Fruit fly (Drosophila melanogaster): ENCODE measurements around the gene eIF5B.

Gene eIF5B

dm6 chr3L:3449680-3450079 is 11.1 kb downstream of the eIF5B start (continued):
- TF ChIP-seq CG2875 (GFP tag; optimal IDR thresholded peaks at IDR 0.05), result peak; percentile 32
- TF ChIP-seq CG14050 (GFP tag; IDR thresholded peaks at IDR 0.05), result 0 out of 3 replicates have a peak, but pooled peaks have one; percentile 16
- TF ChIP-seq CG4854 (GFP tag; optimal IDR thresholded peaks at IDR 0.05), result no peak
- TF ChIP-seq CG17385 (GFP tag; optimal IDR thresholded peaks at IDR 0.05), result peak; percentile 27
- TF ChIP-seq lola (GFP tag; optimal IDR thresholded peaks at IDR 0.05), result peak in 1 of 3 experiments; percentile 29
- no peak for TF ChIP-seq peb (GFP tag; IDR thresholded peaks at IDR 0.05)
- no peak for TF ChIP-seq jigr1 (GFP tag; IDR thresholded peaks at IDR 0.05)
- peak; percentile 16 for TF ChIP-seq CG9609 (GFP tag; optimal IDR thresholded peaks at IDR 0.05)
- peak; percentile 41 for TF ChIP-seq Hmr (GFP tag; optimal IDR thresholded peaks at IDR 0.05)
- TF ChIP-seq CG15011 (GFP tag; optimal IDR thresholded peaks at IDR 0.05), result no peak
- TF ChIP-seq nmo (GFP tag; optimal IDR thresholded peaks at IDR 0.05), result peak; percentile 37
- no peak for TF ChIP-seq H2.0 (GFP tag; IDR thresholded peaks at IDR 0.05)
- no peak for TF ChIP-seq vvl (GFP tag; IDR thresholded peaks at IDR 0.05)
- TF ChIP-seq prd (optimal IDR thresholded peaks at IDR 0.05), result no peak
- TF ChIP-seq prd (GFP tag; IDR thresholded peaks at IDR 0.05), result 0 out of 3 replicates have a peak, but pooled peaks have one; percentile 25
- peak; percentile 3 for TF ChIP-seq CG8944 (GFP tag; optimal IDR thresholded peaks at IDR 0.05)
- peak; percentile 27 for TF ChIP-seq CG10209 (GFP tag; optimal IDR thresholded peaks at IDR 0.05)
- 0 out of 2 replicates have a peak, but pooled peaks have one; percentile 31 for TF ChIP-seq Oaz (GFP tag; IDR thresholded peaks at IDR 0.05)
- peak; percentile 31; the same call in 1 of the 2 replicates for TF ChIP-seq Poxn (GFP tag; IDR thresholded peaks at IDR 0.05)
- TF ChIP-seq Sox102F (GFP tag; optimal IDR thresholded peaks at IDR 0.05), result peak; percentile 53
- TF ChIP-seq crc (GFP tag; optimal IDR thresholded peaks at IDR 0.05), result no peak
- TF ChIP-seq Eip74EF (GFP tag; optimal IDR thresholded peaks at IDR 0.05), result no peak
- TF ChIP-seq Rx (GFP tag; IDR thresholded peaks at IDR 0.05), result no peak
- peak; percentile 41 for TF ChIP-seq CG12391 (tag; optimal IDR thresholded peaks at IDR 0.05)
- TF ChIP-seq eyg (GFP tag; optimal IDR thresholded peaks at IDR 0.05), result no peak
- TF ChIP-seq CG9437 (GFP tag; optimal IDR thresholded peaks at IDR 0.05), result peak; percentile 25
- TF ChIP-seq CG2120 (GFP tag; optimal IDR thresholded peaks at IDR 0.05), result peak; percentile 52
- TF ChIP-seq CG1832 (GFP tag; optimal IDR thresholded peaks at IDR 0.05), result no peak
- TF ChIP-seq CG6654 (GFP tag; optimal IDR thresholded peaks at IDR 0.05), result no peak
- TF ChIP-seq seq (GFP tag; IDR thresholded peaks at IDR 0.05), result 0 out of 2 replicates have a peak, but pooled peaks have one; percentile 11
- TF ChIP-seq mam (GFP tag; optimal IDR thresholded peaks at IDR 0.05), result no peak
- peak; percentile 40 for TF ChIP-seq CG8388 (GFP tag; optimal IDR thresholded peaks at IDR 0.05)
- TF ChIP-seq inv (GFP tag; IDR thresholded peaks at IDR 0.05; ENCODE audit: partially characterized antibody), result no peak
- no peak for TF ChIP-seq hbn (GFP tag; IDR thresholded peaks at IDR 0.05; ENCODE audit: partially characterized antibody)
- TF ChIP-seq Doc3 (GFP tag; IDR thresholded peaks at IDR 0.05; ENCODE audit: partially characterized antibody), result no peak
- no peak for TF ChIP-seq CG32772 (GFP tag; IDR thresholded peaks at IDR 0.05)
- TF ChIP-seq Lim3 (GFP tag; IDR thresholded peaks at IDR 0.05), result 0 out of 2 replicates have a peak, but pooled peaks have one; percentile 11
- no peak for TF ChIP-seq kay (GFP tag; optimal IDR thresholded peaks at IDR 0.05)
- TF ChIP-seq CG17328 (GFP tag; IDR thresholded peaks at IDR 0.05), result peak; percentile 59
- peak; percentile 8 for TF ChIP-seq ewg (GFP tag; optimal IDR thresholded peaks at IDR 0.05)
- TF ChIP-seq D19B (GFP tag; optimal IDR thresholded peaks at IDR 0.05), result no peak
- TF ChIP-seq Hr3 (GFP tag; optimal IDR thresholded peaks at IDR 0.05), result peak; percentile 1
- TF ChIP-seq gce (GFP tag; IDR thresholded peaks at IDR 0.05), result no peak
- TF ChIP-seq Med (GFP tag), result peak; percentile 84
- no peak for TF ChIP-seq Dll (GFP tag; IDR thresholded peaks at IDR 0.05; ENCODE audit: partially characterized antibody)
- TF ChIP-seq pzg (GFP tag; optimal IDR thresholded peaks at IDR 0.05), result no peak
- TF ChIP-seq NfI (GFP tag; optimal IDR thresholded peaks at IDR 0.05), result peak; percentile 31
- TF ChIP-seq CG4328 (GFP tag; optimal IDR thresholded peaks at IDR 0.05), result no peak
- no peak for TF ChIP-seq CG11085 (GFP tag; IDR thresholded peaks at IDR 0.05)
- TF ChIP-seq Lpt (GFP tag; optimal IDR thresholded peaks at IDR 0.05), result no peak
